Fruit fly (Drosophila melanogaster): ENCODE results near the gene CG9689.

The CG9689 gene

DNA sequence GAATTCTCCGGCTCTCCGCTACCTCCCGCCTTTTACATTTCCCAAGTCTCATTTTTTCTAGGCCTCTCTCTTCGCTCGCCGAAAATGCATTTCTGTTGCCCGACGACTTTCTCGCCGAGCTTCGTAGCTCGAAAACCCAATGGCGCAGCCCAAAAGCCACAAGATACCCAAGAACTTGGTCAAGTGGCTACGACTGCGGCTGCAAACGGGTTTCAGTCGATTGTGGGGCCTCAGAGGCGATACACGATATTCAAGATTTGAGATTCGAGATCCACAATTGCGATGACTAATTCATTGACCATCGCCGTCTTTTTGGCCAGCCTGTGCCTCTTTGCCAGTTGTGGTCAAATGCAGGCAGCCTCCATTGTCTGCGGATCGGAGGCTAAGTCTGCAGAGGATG is at the start of gene CG9689:
Gene CG9689 (plus strand): TSS at position 208 of the 400 bp plus-strand sequence.
- TF ChIP-seq CG13204 (GFP tag; optimal IDR thresholded peaks at IDR 0.05) (peak; percentile 14), EcR (GFP tag; optimal IDR thresholded peaks at IDR 0.05) (peak; percentile 40), Pif1B (GFP tag; optimal IDR thresholded peaks at IDR 0.05) (no peak)

DNA sequence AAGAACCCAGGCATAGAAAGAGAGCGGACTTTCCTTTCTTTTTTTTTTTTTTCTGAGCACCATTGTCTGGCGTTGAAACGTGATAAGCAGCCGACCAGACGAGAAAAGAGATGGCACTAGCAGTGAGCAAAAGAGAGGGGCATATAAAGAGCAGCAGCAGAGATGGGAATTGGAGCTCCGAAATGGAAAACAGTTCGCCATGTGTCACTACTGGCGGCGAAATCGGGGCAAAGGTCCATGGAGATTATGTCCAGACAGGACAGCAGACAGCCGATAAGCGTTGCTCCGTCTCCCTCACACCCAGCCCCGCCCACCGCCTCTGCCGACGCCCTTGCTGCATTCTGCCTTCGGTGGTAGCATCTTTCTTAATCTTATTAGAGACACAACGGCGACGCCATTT is 48.7 kb upstream of the CG9689 start:
- TF ChIP-seq CG9948 (tag; optimal IDR thresholded peaks at IDR 0.05): no peak

DNA sequence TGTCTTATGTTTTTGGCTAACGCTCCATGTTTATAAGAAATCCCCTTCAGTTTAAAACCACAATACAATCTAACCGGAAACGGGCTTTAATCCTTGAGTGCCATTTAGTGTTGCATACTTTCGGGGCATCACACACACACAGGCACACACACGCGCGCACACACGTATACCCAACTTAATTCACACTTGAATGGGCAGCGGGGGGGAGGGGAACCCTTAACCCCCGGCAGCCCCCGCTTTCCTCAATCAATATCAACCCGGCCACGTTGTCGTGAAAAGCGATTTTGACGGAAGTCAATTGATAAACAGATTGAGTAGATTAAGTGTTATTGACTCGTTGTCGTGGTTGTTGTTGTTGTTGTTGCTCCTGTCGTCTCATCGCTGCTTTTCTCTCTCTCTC is 34.2 kb upstream of the CG9689 start:
- TF ChIP-seq Pif1B (GFP tag; optimal IDR thresholded peaks at IDR 0.05): no peak

DNA sequence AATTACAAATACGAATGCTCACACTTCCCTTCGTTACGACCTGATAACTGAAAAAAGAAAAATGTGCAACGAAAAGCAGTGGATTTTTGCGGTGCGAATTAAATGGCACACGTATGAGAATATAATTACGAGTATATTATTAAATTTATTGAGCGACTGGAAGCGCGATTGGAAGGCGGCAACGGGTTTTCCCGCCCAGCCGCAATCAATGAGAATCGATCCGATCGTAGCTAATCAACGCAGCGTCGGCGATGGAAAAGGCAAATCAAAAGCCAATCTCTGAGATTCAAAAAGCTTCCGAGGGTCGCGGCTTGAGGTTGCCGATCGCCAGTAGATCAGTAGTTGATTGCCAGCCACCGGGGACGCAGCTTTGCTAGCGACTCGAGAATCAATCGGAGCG is 16.9 kb upstream of the CG9689 start, which contains the start of gene Ser7:
Gene Ser7 (plus strand): TSS at position 352 of the 400 bp plus-strand sequence.
- no peak for TF ChIP-seq CG14655 (GFP tag; optimal IDR thresholded peaks at IDR 0.05)

- TF ChIP-seq EcR (GFP tag; optimal IDR thresholded peaks at IDR 0.05) (peak; percentile 46), CG8159 (tag; optimal IDR thresholded peaks at IDR 0.05) (no peak), CG4496 (GFP tag; IDR thresholded peaks at IDR 0.05) (0 out of 3 replicates have a peak, but pooled peaks have one; percentile 32), CG8301 (tag; optimal IDR thresholded peaks at IDR 0.05) (no peak)
These were observed 13.1 kb upstream of the CG9689 start, which contains the start of gene CG45060 for dm6 chrX:9868510-9869248. CG45060 (minus strand) TSS chrX:9868568.

DNA sequence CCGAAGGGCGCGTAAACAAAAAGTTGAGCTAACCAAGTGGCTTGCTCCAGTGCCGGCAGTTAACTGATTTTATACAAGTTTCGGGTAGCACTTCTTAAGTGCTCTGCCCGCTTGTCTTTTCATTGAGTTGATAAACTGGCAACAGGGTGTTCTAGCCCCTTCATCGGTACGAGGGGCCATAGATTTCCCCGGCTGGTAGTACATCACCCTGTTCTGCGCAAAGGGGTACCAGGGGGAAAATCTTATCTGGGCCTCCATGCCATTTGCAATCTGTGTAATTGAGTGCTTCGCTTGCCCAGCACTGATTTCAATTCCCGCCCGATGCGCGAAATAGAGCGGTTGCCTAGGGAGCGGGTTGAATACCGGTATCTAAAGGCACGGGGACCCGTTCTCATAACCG is 10.1 kb upstream of the CG9689 start, which contains the start of gene CG45061:
Gene CG45061 (minus strand): TSS at position 71 of the 400 bp plus-strand sequence.
- TF ChIP-seq CG17806 (tag; optimal IDR thresholded peaks at IDR 0.05): no peak
- TF ChIP-seq fd96Ca (GFP tag; IDR thresholded peaks at IDR 0.05): 0 out of 3 replicates have a peak, but pooled peaks have one; percentile 33
- 0 out of 2 replicates have a peak, but pooled peaks have one; percentile 16 for TF ChIP-seq Ets98B (GFP tag; IDR thresholded peaks at IDR 0.05)

DNA sequence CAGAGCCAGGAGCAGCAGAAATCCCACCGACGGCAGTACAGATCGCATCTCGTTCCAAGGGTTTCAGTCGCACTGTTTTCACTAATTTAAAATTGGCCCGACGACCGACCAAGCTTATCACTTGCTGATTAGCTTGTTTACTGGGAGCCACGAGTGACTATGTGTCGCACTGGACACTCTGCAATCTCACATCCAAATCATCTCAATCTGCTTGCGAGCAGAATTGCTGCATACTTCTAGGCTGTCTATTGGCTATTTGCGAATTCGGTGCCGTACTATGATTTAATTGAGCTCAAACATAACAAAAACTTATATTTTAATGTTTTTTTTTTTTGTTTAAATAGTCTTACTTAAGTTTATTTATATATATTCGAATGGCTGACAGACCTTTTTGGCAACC is 7.8 kb upstream of the CG9689 start, which contains the start of gene CG32695:
Gene CG32695 (minus strand): TSS at position 141 of the 400 bp plus-strand sequence.
- TF ChIP-seq CG8301 (tag; optimal IDR thresholded peaks at IDR 0.05): no peak
- no peak for TF ChIP-seq Pif1A (GFP tag; optimal IDR thresholded peaks at IDR 0.05)
- TF ChIP-seq CG34367 (tag; optimal IDR thresholded peaks at IDR 0.05): no peak
- TF ChIP-seq CG14655 (GFP tag; optimal IDR thresholded peaks at IDR 0.05): no peak
- TF ChIP-seq Pif1B (GFP tag; optimal IDR thresholded peaks at IDR 0.05): no peak
- no peak for TF ChIP-seq EcR (GFP tag; optimal IDR thresholded peaks at IDR 0.05)
- TF ChIP-seq CG13204 (GFP tag; optimal IDR thresholded peaks at IDR 0.05): no peak
- no peak for TF ChIP-seq CG10348 (GFP tag; IDR thresholded peaks at IDR 0.05)
- no peak for TF ChIP-seq CG9948 (tag; optimal IDR thresholded peaks at IDR 0.05)
- no peak for TF ChIP-seq Ets98B (GFP tag; IDR thresholded peaks at IDR 0.05)
- no peak for TF ChIP-seq CG12605 (GFP tag; IDR thresholded peaks at IDR 0.05)
- TF ChIP-seq CG17806 (tag; optimal IDR thresholded peaks at IDR 0.05): no peak
- no peak for TF ChIP-seq Snoo (tag; optimal IDR thresholded peaks at IDR 0.05)
- TF ChIP-seq fd96Ca (GFP tag; IDR thresholded peaks at IDR 0.05): no peak
- TF ChIP-seq rn (GFP tag; IDR thresholded peaks at IDR 0.05): no peak
- TF ChIP-seq D1 (tag; optimal IDR thresholded peaks at IDR 0.05): no peak
- no peak for TF ChIP-seq CG4496 (GFP tag; IDR thresholded peaks at IDR 0.05)
- no peak for TF ChIP-seq gl (tag; optimal IDR thresholded peaks at IDR 0.05)
- TF ChIP-seq CG8159 (tag; optimal IDR thresholded peaks at IDR 0.05): no peak
- no peak for TF ChIP-seq CG32121 (GFP tag; IDR thresholded peaks at IDR 0.05)

DNA sequence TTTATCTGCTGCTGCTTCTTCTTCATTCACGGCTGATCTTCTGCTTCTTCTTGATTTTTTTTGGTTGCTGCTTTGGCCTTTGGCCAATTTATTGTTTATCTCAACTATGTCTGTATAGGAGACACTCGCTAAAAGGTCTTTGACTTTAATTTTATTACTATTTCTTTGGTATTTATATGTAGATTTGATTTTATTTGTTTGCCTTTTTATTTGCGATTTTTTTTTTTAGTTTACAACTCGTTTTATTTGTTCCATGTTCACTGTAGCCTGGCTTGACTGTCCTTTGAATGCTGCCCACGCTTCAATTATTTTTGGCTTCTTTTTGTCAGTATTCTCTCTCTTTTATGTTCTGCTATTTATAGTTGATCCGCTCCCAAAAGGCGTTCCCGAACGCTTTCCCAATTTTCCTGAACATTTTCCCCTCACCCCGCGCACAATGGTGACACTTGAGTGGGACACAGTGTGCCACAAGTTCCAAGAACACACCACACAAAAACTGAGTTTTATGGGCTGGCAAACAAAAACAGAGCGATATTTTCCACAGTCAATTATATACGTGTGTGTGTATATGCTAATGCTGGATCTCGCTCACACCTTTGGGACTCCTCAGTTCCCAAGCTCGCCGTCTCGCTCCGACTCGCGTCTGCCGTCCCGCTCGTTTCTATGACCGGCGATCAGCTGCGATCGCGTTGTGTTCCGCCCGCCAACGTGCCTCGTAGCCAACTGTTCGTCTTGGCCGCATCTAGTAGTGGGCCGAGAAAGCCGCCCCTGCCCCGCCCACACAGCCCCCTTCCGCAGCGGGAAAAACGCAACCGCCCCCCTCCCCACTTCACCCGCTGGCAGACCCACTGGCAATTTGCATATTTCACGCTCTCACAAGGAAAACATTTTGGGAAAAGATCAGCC is 5.6 kb upstream of the CG9689 start, which contains the start of gene CG15247:
Gene CG15247 (minus strand): TSS at position 725 of the 906 bp plus-strand sequence.
- TF ChIP-seq fd96Ca (GFP tag; IDR thresholded peaks at IDR 0.05): no peak
- TF ChIP-seq CG12605 (GFP tag; IDR thresholded peaks at IDR 0.05): peak; percentile 25; the same call in 1 of the 2 replicates
- no peak for TF ChIP-seq CG13204 (GFP tag; optimal IDR thresholded peaks at IDR 0.05)
- no peak for TF ChIP-seq CG9948 (tag; optimal IDR thresholded peaks at IDR 0.05)
- no peak for TF ChIP-seq gl (tag; optimal IDR thresholded peaks at IDR 0.05)
- TF ChIP-seq CG10348 (GFP tag; IDR thresholded peaks at IDR 0.05): 0 out of 2 replicates have a peak, but pooled peaks have one; percentile 19
- TF ChIP-seq CG32121 (GFP tag; IDR thresholded peaks at IDR 0.05): peak; percentile 76; the same call in 1 of the 2 replicates
- TF ChIP-seq CG17806 (tag; optimal IDR thresholded peaks at IDR 0.05): no peak
- no peak for TF ChIP-seq CG8159 (tag; optimal IDR thresholded peaks at IDR 0.05)
- no peak for TF ChIP-seq Pif1B (GFP tag; optimal IDR thresholded peaks at IDR 0.05)
- TF ChIP-seq Ets98B (GFP tag; IDR thresholded peaks at IDR 0.05): peak; percentile 81
- TF ChIP-seq Snoo (tag; optimal IDR thresholded peaks at IDR 0.05): no peak
- TF ChIP-seq Pif1A (GFP tag; optimal IDR thresholded peaks at IDR 0.05): peak; percentile 1
- no peak for TF ChIP-seq D1 (tag; optimal IDR thresholded peaks at IDR 0.05)
- peak; percentile 12 for TF ChIP-seq CG14655 (GFP tag; optimal IDR thresholded peaks at IDR 0.05)
- peak; percentile 18 for TF ChIP-seq CG8301 (tag; optimal IDR thresholded peaks at IDR 0.05)
- TF ChIP-seq EcR (GFP tag; optimal IDR thresholded peaks at IDR 0.05): no peak
- peak; percentile 39; the same call in 1 of the 2 replicates for TF ChIP-seq rn (GFP tag; IDR thresholded peaks at IDR 0.05)
- TF ChIP-seq CG4496 (GFP tag; IDR thresholded peaks at IDR 0.05): peak; percentile 73
- TF ChIP-seq CG15710 (tag; optimal IDR thresholded peaks at IDR 0.05): no peak
- no peak for TF ChIP-seq CG34367 (tag; optimal IDR thresholded peaks at IDR 0.05)
